Fruit fly (Drosophila melanogaster) whole organism, wandering third instar larva: ENCODE measurements around the gene ScsbetaA.

Source experiments
- Abd-B ChIP-seq: fragments of >200 bp; optimal IDR thresholded peaks from 2 replicates; lab custom pipeline; 2017; ENCODE audit warnings: missing biosample characterization, missing genetic modification characterization
- CG32264 ChIP-seq: fragments of 200-800 bp; sonication (Bioruptor generic); optimal IDR thresholded peaks from 2 replicates; lab custom pipeline; 2016; ENCODE audit warnings: missing biosample characterization, missing genetic modification characterization
- CG9705 ChIP-seq: fragments of 200-800 bp; sonication (Bioruptor generic); optimal IDR thresholded peaks from 2 replicates; lab custom pipeline; 2018; ENCODE audit warnings: missing biosample characterization, mild to moderate bottlenecking, missing genetic modification characterization
- CrebA ChIP-seq: fragments of 200-800 bp; sonication (Bioruptor generic); optimal IDR thresholded peaks from 2 replicates; lab custom pipeline; 2016; ENCODE audit warnings: missing biosample characterization, mild to moderate bottlenecking, missing genetic modification characterization, borderline replicate concordance
- Dfd ChIP-seq: fragments of >200 bp; optimal IDR thresholded peaks from 2 replicates; lab custom pipeline; 2017; ENCODE audit warnings: missing biosample characterization, missing genetic modification characterization
- Dif ChIP-seq: fragments of 200-275, 200-300 bp; sonication (Bioruptor generic); optimal IDR thresholded peaks from 2 replicates; lab custom pipeline; 2018; ENCODE audit warnings: missing biosample characterization, missing genetic modification characterization; ENCODE audit not compliant: partially characterized antibody
- GATAd ChIP-seq: sonication (Bioruptor generic); optimal IDR thresholded peaks from 2 replicates; lab custom pipeline; 2016; ENCODE audit warnings: missing biosample characterization, missing genetic modification characterization
- HLH106 ChIP-seq: fragments of 200-800 bp; optimal IDR thresholded peaks from 3 replicates; lab custom pipeline; 2019; ENCODE audit warnings: missing biosample characterization, mild to moderate bottlenecking, missing genetic modification characterization, moderate library complexity
- Hnf4 ChIP-seq: fragments of 200-800 bp; sonication (Bioruptor generic); optimal IDR thresholded peaks from 2 replicates; lab custom pipeline; 2016; ENCODE audit warnings: missing biosample characterization, mild to moderate bottlenecking, missing genetic modification characterization
- Hr78 ChIP-seq: fragments of >200 bp; optimal IDR thresholded peaks from 2 replicates; lab custom pipeline; 2017; ENCODE audit warnings: missing biosample characterization, missing genetic modification characterization
- Hr83 ChIP-seq: fragments of 200-300 bp; sonication (Bioruptor generic); optimal IDR thresholded peaks from 2 replicates; lab custom pipeline; 2016; ENCODE audit warnings: missing biosample characterization, mild to moderate bottlenecking, missing genetic modification characterization, moderate library complexity; ENCODE audit not compliant: poor library complexity, severe bottlenecking
- Jra ChIP-seq: sonication (Bioruptor generic); optimal IDR thresholded peaks from 2 replicates; lab custom pipeline; 2016; ENCODE audit warnings: missing biosample characterization, missing genetic modification characterization
- Mio ChIP-seq: sonication (Bioruptor generic); optimal IDR thresholded peaks from 2 replicates; lab custom pipeline; 2016; ENCODE audit warnings: missing biosample characterization, missing genetic modification characterization
- Myc ChIP-seq: fragments of >200 bp; optimal IDR thresholded peaks from 2 replicates; lab custom pipeline; 2017
- N ChIP-seq: fragments of >200 bp; optimal IDR thresholded peaks from 2 replicates; lab custom pipeline; 2018; ENCODE audit warnings: missing biosample characterization, missing external identifiers, missing genetic modification characterization
- OdsH ChIP-seq: fragments of 200-800 bp; sonication (Bioruptor generic); optimal IDR thresholded peaks from 2 replicates; lab custom pipeline; 2016; ENCODE audit warnings: missing biosample characterization, mild to moderate bottlenecking, missing genetic modification characterization
- Rel ChIP-seq, 2 experiments: fragments of 200-800 bp; sonication (Bioruptor generic) in 1 of 2; optimal IDR thresholded peaks; 2 replicates in 1 of 2; 3 replicates in 1 of 2; lab custom pipeline; 2016 to 2019; ENCODE audit warnings: mild to moderate bottlenecking in 2 of 2, missing biosample characterization in 2 of 2, missing genetic modification characterization in 2 of 2, moderate library complexity in 1 of 2
- Sp1 ChIP-seq: fragments of 200-800 bp; sonication (Bioruptor generic); optimal IDR thresholded peaks from 3 replicates; lab custom pipeline; 2019; ENCODE audit warnings: missing biosample characterization, mild to moderate bottlenecking, missing genetic modification characterization, moderate library complexity
- Vsx2 ChIP-seq: fragments of 200-300, 225-300 bp; sonication (Bioruptor generic); optimal IDR thresholded peaks from 2 replicates; lab custom pipeline; 2018; ENCODE audit warnings: missing biosample characterization, missing genetic modification characterization; ENCODE audit not compliant: partially characterized antibody
- br ChIP-seq: fragments of 200-800 bp; sonication (Bioruptor generic); optimal IDR thresholded peaks from 2 replicates; lab custom pipeline; 2016; ENCODE audit warnings: missing biosample characterization, missing genetic modification characterization
- brk ChIP-seq: fragments of 200-800 bp; sonication (Bioruptor generic); optimal IDR thresholded peaks from 2 replicates; lab custom pipeline; 2016; ENCODE audit warnings: missing biosample characterization, mild to moderate bottlenecking, missing genetic modification characterization
- dl ChIP-seq, 2 experiments: fragments of 175-275, 200-275 bp in 1 of 2; fragments of 200-275 bp in 1 of 2; sonication (Bioruptor generic); optimal IDR thresholded peaks; lab custom pipeline; 2018; ENCODE audit warnings: mild to moderate bottlenecking in 2 of 2, missing biosample characterization in 2 of 2, missing genetic modification characterization in 2 of 2, moderate library complexity in 2 of 2; ENCODE audit not compliant: partially characterized antibody in 2 of 2, insufficient read depth in 1 of 2
- dmrt93B ChIP-seq: fragments of 200-800 bp; sonication (Bioruptor generic); optimal IDR thresholded peaks from 2 replicates; lab custom pipeline; 2018; ENCODE audit warnings: missing biosample characterization, mild to moderate bottlenecking, missing genetic modification characterization
- dsf ChIP-seq: sonication (Bioruptor generic); optimal IDR thresholded peaks from 2 replicates; lab custom pipeline; 2016; ENCODE audit warnings: missing biosample characterization, missing genetic modification characterization, borderline replicate concordance
- ey ChIP-seq: fragments of 200-800 bp; sonication (Bioruptor generic); optimal IDR thresholded peaks from 2 replicates; lab custom pipeline; 2016; ENCODE audit warnings: missing biosample characterization, missing genetic modification characterization
- foxo ChIP-seq, 2 experiments: fragments of 200-800 bp; sonication (Bioruptor generic); optimal IDR thresholded peaks; 2 replicates in 1 of 2; 3 replicates in 1 of 2; lab custom pipeline; 2016 to 2017; ENCODE audit warnings: missing biosample characterization in 2 of 2, missing genetic modification characterization in 2 of 2
- fru ChIP-seq: fragments of 200-800 bp; sonication (Bioruptor generic); optimal IDR thresholded peaks from 3 replicates; lab custom pipeline; 2016; ENCODE audit warnings: missing biosample characterization, mild to moderate bottlenecking, missing genetic modification characterization
- h ChIP-seq: fragments of 200-800 bp; sonication (Bioruptor generic); optimal IDR thresholded peaks from 3 replicates; lab custom pipeline; 2016; ENCODE audit warnings: missing biosample characterization, mild to moderate bottlenecking, missing genetic modification characterization
- jim ChIP-seq: fragments of 175-275, 200-325 bp; sonication (Bioruptor generic); optimal IDR thresholded peaks from 2 replicates; lab custom pipeline; 2016; ENCODE audit warnings: missing biosample characterization, mild to moderate bottlenecking, missing genetic modification characterization
- lola ChIP-seq: fragments of >200 bp; optimal IDR thresholded peaks from 2 replicates; lab custom pipeline; 2017; ENCODE audit warnings: missing biosample characterization, missing genetic modification characterization
- pan ChIP-seq: fragments of >200 bp; optimal IDR thresholded peaks from 2 replicates; lab custom pipeline; 2017
- psq ChIP-seq: fragments of 200-800 bp; sonication (Bioruptor generic); optimal IDR thresholded peaks from 3 replicates; lab custom pipeline; 2017; ENCODE audit warnings: missing biosample characterization, mild to moderate bottlenecking, missing genetic modification characterization, moderate library complexity
- rgr ChIP-seq: fragments of 200-800 bp; sonication (Bioruptor generic); optimal IDR thresholded peaks from 3 replicates; lab custom pipeline; 2016; ENCODE audit warnings: missing biosample characterization, mild to moderate bottlenecking, missing genetic modification characterization
- sage ChIP-seq: fragments of 200-800 bp; sonication (Bioruptor generic); optimal IDR thresholded peaks from 2 replicates; lab custom pipeline; 2016; ENCODE audit warnings: missing biosample characterization, mild to moderate bottlenecking, missing genetic modification characterization
- sv ChIP-seq: fragments of 200-800 bp; sonication (Bioruptor generic); optimal IDR thresholded peaks from 3 replicates; lab custom pipeline; 2016; ENCODE audit warnings: missing biosample characterization, missing genetic modification characterization
- tai ChIP-seq: sonication (Bioruptor generic); optimal IDR thresholded peaks from 2 replicates; lab custom pipeline; 2016; ENCODE audit warnings: missing biosample characterization, missing genetic modification characterization
- usp ChIP-seq: fragments of >200 bp; optimal IDR thresholded peaks from 2 replicates; lab custom pipeline; 2017; ENCODE audit warnings: missing biosample characterization, missing genetic modification characterization
- woc ChIP-seq: sonication (Bioruptor generic); optimal IDR thresholded peaks from 2 replicates; lab custom pipeline; 2016; ENCODE audit warnings: missing biosample characterization, mild to moderate bottlenecking, missing genetic modification characterization

ScsbetaA gene

DNA sequence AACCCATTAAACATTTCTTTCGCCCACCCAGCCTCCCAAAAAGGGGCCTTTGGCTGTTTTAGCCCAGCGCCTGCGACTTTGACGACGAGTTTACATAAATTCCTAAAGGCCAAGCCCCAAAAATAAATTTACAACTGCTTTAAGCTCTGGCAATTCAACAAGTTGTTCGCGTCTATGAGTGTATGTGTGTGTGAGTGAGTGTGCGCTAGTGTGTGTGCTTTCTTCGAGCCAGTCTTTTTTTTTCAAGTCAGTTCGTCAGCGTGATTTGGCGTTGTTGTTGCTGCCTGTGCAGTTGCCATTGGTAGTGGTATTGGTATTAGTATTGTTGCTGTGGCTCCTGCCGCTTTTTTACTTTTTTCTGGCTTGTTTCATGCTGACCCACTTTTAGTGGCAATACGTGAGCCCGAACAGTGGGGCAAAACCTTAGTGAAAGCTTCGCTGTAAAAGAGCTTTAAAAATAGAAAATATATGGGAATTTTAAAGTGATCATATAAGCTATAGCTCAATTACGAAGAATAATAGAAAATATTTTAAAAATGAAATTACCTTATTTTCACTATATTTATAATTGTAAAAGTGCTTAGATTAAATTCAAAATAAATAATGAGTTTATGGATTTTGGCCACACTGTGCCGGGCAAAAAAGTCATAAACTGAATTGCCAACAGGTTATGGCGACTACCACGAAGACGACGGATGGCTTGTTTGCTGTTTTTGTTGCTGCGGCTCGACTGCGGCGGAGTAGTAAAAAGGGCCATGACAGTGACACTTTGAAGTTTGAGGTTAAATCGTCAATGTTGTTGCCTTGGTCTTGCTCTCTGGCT lies 7.2 kb downstream of the ScsbetaA start:
- TF ChIP-seq jim (GFP tag; lab: Kevin White, UChicago) (no peak), Vsx2 (GFP tag; lab: Kevin White, UChicago) (no peak), Sp1 (GFP tag; lab: Kevin White, UChicago) (peak; percentile 88), OdsH (GFP tag; lab: Kevin White, UChicago) (peak; percentile 86), Jra (GFP tag; lab: Kevin White, UChicago) (no peak), Myc (lab: Kevin White, UChicago) (no peak), fru (GFP tag; lab: Kevin White, UChicago) (peak; percentile 86), Hr83 (no peak), pan (lab: Kevin White, UChicago) (no peak), usp (no peak), Rel (GFP tag; optimal IDR thresholded peaks at IDR 0.05; lab: Kevin White, UChicago) (peak; percentile 45), Rel (tag; optimal IDR thresholded peaks at IDR 0.05; lab: Kevin White, UChicago) (peak; percentile 18), tai (peak; percentile 51), h (peak; percentile 81), Abd-B (GFP tag; lab: Kevin White, UChicago) (no peak), br (GFP tag; lab: Kevin White, UChicago) (peak; percentile 70), Hr78 (no peak), CG9705 (GFP tag; lab: Kevin White, UChicago) (peak; percentile 51), sv (peak; percentile 55), ey (GFP tag; lab: Kevin White, UChicago) (peak; percentile 65), woc (GFP tag; lab: Kevin White, UChicago) (peak; percentile 71), dl (GFP tag; optimal IDR thresholded peaks at IDR 0.05; lab: Kevin White, UChicago; ENCODE audit: insufficient read depth in 1 of 2, partially characterized antibody in 2 of 2) (no peak), lola (GFP tag; lab: Kevin White, UChicago) (no peak), CrebA (GFP tag; lab: Kevin White, UChicago) (no peak), Hnf4 (GFP tag; lab: Kevin White, UChicago) (peak; percentile 39), dsf (GFP tag; lab: Kevin White, UChicago) (no peak), GATAd (GFP tag; lab: Kevin White, UChicago) (no peak), HLH106 (tag; lab: Kevin White, UChicago) (peak; percentile 84), sage (GFP tag; lab: Kevin White, UChicago) (peak; percentile 60), foxo (GFP tag; optimal IDR thresholded peaks at IDR 0.05; lab: Kevin White, UChicago) (peak in 1 of 2 experiments; percentile 86), dmrt93B (GFP tag; lab: Kevin White, UChicago) (peak; percentile 58), rgr (GFP tag; lab: Kevin White, UChicago) (peak; percentile 83), Dif (GFP tag; lab: Kevin White, UChicago) (no peak), N (GFP tag; lab: Kevin White, UChicago) (no peak), Mio (GFP tag; lab: Kevin White, UChicago) (no peak), CG32264 (GFP tag; lab: Kevin White, UChicago) (no peak), brk (GFP tag; lab: Kevin White, UChicago) (peak; percentile 57), psq (GFP tag; lab: Kevin White, UChicago) (peak; percentile 83), Dfd (GFP tag; lab: Kevin White, UChicago) (no peak)

DNA sequence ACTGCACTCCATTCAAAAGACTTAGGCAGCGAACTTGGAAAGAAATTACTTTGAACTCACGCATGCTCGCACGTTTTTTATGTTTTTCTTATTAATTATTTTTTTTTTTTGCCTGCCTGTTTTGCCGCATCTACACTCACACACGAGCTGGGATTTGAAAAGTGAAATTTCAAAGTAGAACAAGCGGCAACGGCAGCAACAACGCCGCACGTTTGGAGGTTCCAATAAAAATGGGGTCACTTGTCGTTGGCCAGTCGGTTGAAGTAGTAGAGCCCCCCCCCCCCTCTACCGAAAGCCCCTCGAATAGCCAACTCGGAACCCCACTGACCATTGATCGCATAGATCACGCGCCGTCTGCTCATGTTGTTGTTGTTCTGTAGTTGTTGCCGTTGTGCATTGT lies 7.9 kb downstream of the ScsbetaA start:
- TF ChIP-seq Myc (lab: Kevin White, UChicago) (no peak), CG9705 (GFP tag; lab: Kevin White, UChicago) (no peak), Dfd (GFP tag; lab: Kevin White, UChicago) (no peak), HLH106 (tag; lab: Kevin White, UChicago) (no peak), N (GFP tag; lab: Kevin White, UChicago) (no peak), tai (no peak), Jra (GFP tag; lab: Kevin White, UChicago) (no peak), OdsH (GFP tag; lab: Kevin White, UChicago) (no peak)
